Worm (Caenorhabditis elegans) whole organism, midembryonic: Measurements from ENCODE around the gene sto-6.

Source experiments
- cog-1 ChIP-seq: sonication (generic microtip); optimal IDR thresholded peaks from 2 replicates; lab custom pipeline; 2016; ENCODE audit warnings: missing genetic modification characterization, missing compliant biosample characterization
- flt-1 ChIP-seq: fragments of 200-800 bp; sonication (Bioruptor generic); IDR thresholded peaks from 2 replicates; pipeline ENCODE4 v1.3.6; 2022; ENCODE audit warnings: missing genetic modification characterization, missing compliant biosample characterization
- klf-2 ChIP-seq: fragments of 200-800 bp; sonication (Bioruptor generic); conservative IDR thresholded peaks from 2 replicates; pipeline ENCODE4 v1.3.6; 2022; ENCODE audit warnings: missing genetic modification reagents, missing genetic modification characterization, missing compliant biosample characterization
- tab-1 ChIP-seq: fragments of 200-800 bp; sonication (Bioruptor generic); IDR thresholded peaks from 2 replicates; pipeline ENCODE4 v1.3.6; 2022; ENCODE audit warnings: missing genetic modification characterization, missing compliant biosample characterization

DNA sequence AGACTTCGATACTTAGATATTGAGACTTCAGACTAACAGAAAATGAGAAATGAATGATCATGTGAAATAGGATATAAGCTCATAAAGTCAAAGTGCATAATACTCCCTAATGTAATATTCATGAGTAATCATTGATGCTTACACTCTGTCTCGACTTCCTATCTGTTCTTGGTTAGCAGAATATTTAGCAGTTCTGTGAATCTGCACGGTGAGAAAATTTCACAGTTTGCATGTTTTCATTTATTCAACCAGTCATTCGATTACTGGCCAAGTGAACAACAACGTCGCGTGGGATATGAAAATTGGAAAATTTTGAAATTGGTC lies 24.7 kb upstream of the sto-6 start:
- TF ChIP-seq klf-2 (GFP tag; lab: Robert Waterston, UW) (no peak), flt-1 (no peak), cog-1 (tag; lab: Kevin White, UChicago) (peak; percentile 8), tab-1 (GFP tag; lab: Robert Waterston, UW) (no peak)
